Fruit fly (Drosophila melanogaster) whole organism, embryonic: ENCODE results near the gene Uch-L5R.

Experiments used
- Asciz ChIP-seq: fragments of 200-800 bp; sonication (Bioruptor generic); optimal IDR thresholded peaks from 2 replicates; lab custom pipeline; 2017; ENCODE audit warnings: missing biosample characterization, mild to moderate bottlenecking, missing genetic modification characterization, missing genetic modification reagents
- B-H1 ChIP-seq: fragments of 200-800 bp; sonication (Bioruptor generic); IDR thresholded peaks from 3 replicates; pipeline ENCODE4 v1.3.6; 2022; ENCODE audit warnings: missing biosample characterization, missing genetic modification characterization
- BEAF-32 ChIP-seq: fragments of 200-800 bp; sonication (Bioruptor generic); optimal IDR thresholded peaks from 3 replicates; lab custom pipeline; 2017; ENCODE audit warnings: missing biosample characterization, missing genetic modification characterization, mild to moderate bottlenecking, moderate library complexity, missing genetic modification reagents
- CG10979 ChIP-seq: fragments of 200-800 bp; sonication (Bioruptor generic); optimal IDR thresholded peaks from 2 replicates; lab custom pipeline; 2018; ENCODE audit warnings: missing biosample characterization, mild to moderate bottlenecking, missing genetic modification characterization, moderate library complexity
- CG14710 ChIP-seq: fragments of 200-800 bp; sonication (Bioruptor generic); optimal IDR thresholded peaks from 3 replicates; lab custom pipeline; 2019; ENCODE audit warnings: missing biosample characterization, mild to moderate bottlenecking, missing genetic modification characterization, moderate library complexity
- CG1529 ChIP-seq: fragments of 200-800 bp; sonication (Bioruptor generic); optimal IDR thresholded peaks from 3 replicates; lab custom pipeline; 2018; ENCODE audit warnings: missing biosample characterization, missing genetic modification characterization
- CG15601 ChIP-seq: fragments of 200-800 bp; sonication (Bioruptor generic); optimal IDR thresholded peaks from 3 replicates; lab custom pipeline; 2019; ENCODE audit warnings: missing biosample characterization, mild to moderate bottlenecking, missing genetic modification characterization, moderate library complexity
- CG1603 ChIP-seq: fragments of 200-800 bp; sonication (Bioruptor generic); optimal IDR thresholded peaks from 2 replicates; lab custom pipeline; 2019; ENCODE audit warnings: missing biosample characterization, mild to moderate bottlenecking, missing genetic modification characterization, moderate library complexity
- CG17568 ChIP-seq: fragments of 200-800 bp; sonication (Bioruptor generic); optimal IDR thresholded peaks from 2 replicates; lab custom pipeline; 2018; ENCODE audit warnings: missing biosample characterization, mild to moderate bottlenecking, missing genetic modification characterization, moderate library complexity
- CG2678 ChIP-seq: fragments of 200-800 bp; sonication (Bioruptor generic); optimal IDR thresholded peaks from 3 replicates; lab custom pipeline; 2019; ENCODE audit warnings: missing biosample characterization, mild to moderate bottlenecking, missing genetic modification characterization, moderate library complexity
- CG33213 ChIP-seq: fragments of 200-800 bp; sonication (Bioruptor generic); optimal IDR thresholded peaks from 3 replicates; lab custom pipeline; 2016; ENCODE audit warnings: missing biosample characterization, missing genetic modification characterization
- CG34224 ChIP-seq: fragments of 200-800 bp; sonication (Bioruptor generic); IDR thresholded peaks from 3 replicates; pipeline ENCODE4 v1.3.6; 2022; ENCODE audit warnings: missing biosample characterization, missing genetic modification characterization; ENCODE audit not compliant: partially characterized antibody
- CG4707 ChIP-seq: fragments of 200-800 bp; sonication (Bioruptor generic); optimal IDR thresholded peaks from 2 replicates; lab custom pipeline; 2018; ENCODE audit warnings: missing biosample characterization, mild to moderate bottlenecking, missing genetic modification characterization, moderate library complexity
- CG7745 ChIP-seq: fragments of 200-800 bp; sonication (Bioruptor generic); optimal IDR thresholded peaks from 2 replicates; lab custom pipeline; 2018; ENCODE audit warnings: missing biosample characterization, mild to moderate bottlenecking, missing genetic modification characterization, moderate library complexity
- CG7987 ChIP-seq: fragments of 200-800 bp; sonication (Bioruptor generic); optimal IDR thresholded peaks from 2 replicates; lab custom pipeline; 2018; ENCODE audit warnings: missing biosample characterization, mild to moderate bottlenecking, missing genetic modification characterization, moderate library complexity
- CG8281 ChIP-seq: fragments of 200-800 bp; sonication (Bioruptor generic); optimal IDR thresholded peaks from 2 replicates; lab custom pipeline; 2018; ENCODE audit warnings: missing biosample characterization, mild to moderate bottlenecking, missing genetic modification characterization, moderate library complexity
- CG9876 ChIP-seq: fragments of 200-800 bp; sonication (Bioruptor generic); optimal IDR thresholded peaks from 2 replicates; lab custom pipeline; 2016; ENCODE audit warnings: missing biosample characterization, missing genetic modification characterization
- CHES-1-like ChIP-seq: fragments of 200-800 bp; sonication (Bioruptor generic); optimal IDR thresholded peaks from 2 replicates; lab custom pipeline; 2016; ENCODE audit warnings: missing biosample characterization, missing genetic modification characterization
- D ChIP-seq, 2 experiments: fragments of 200-800 bp in 1 of 2; fragments of >200 bp in 1 of 2; sonication (Bioruptor generic) in 1 of 2; optimal IDR thresholded peaks; 2 replicates in 1 of 2; 3 replicates in 1 of 2; lab custom pipeline; 2017; ENCODE audit warnings: mild to moderate bottlenecking in 1 of 2, missing biosample characterization in 1 of 2, missing genetic modification characterization in 1 of 2, missing genetic modification reagents in 1 of 2
- D19A ChIP-seq: fragments of 200-800 bp; optimal IDR thresholded peaks from 3 replicates; lab custom pipeline; 2019; ENCODE audit warnings: missing biosample characterization, mild to moderate bottlenecking, missing genetic modification characterization, moderate library complexity
- Dip2 ChIP-seq: fragments of 200-800 bp; sonication (Bioruptor generic); IDR thresholded peaks from 2 replicates; pipeline ENCODE4 v1.3.6; 2022; ENCODE audit warnings: missing biosample characterization, missing genetic modification characterization
- Hmx ChIP-seq: fragments of 200-800 bp; sonication (Bioruptor generic); optimal IDR thresholded peaks from 2 replicates; lab custom pipeline; 2016; ENCODE audit warnings: missing biosample characterization, missing genetic modification characterization
- Hr39 ChIP-seq: fragments of >200 bp; optimal IDR thresholded peaks from 2 replicates; lab custom pipeline; 2017
- Lhr ChIP-seq: fragments of 200-800 bp; sonication (Bioruptor generic); optimal IDR thresholded peaks from 3 replicates; lab custom pipeline; 2017; ENCODE audit warnings: mild to moderate bottlenecking, missing biosample characterization, missing genetic modification reagents, missing genetic modification characterization
- Lim3 ChIP-seq: fragments of 200-800 bp; sonication (Bioruptor generic); IDR thresholded peaks from 2 replicates; pipeline ENCODE4 v1.3.6; 2022; ENCODE audit warnings: missing biosample characterization, missing genetic modification characterization
- Med ChIP-seq: fragments of 200-800 bp; sonication (Bioruptor generic); peaks from one replicate; lab custom pipeline; 2016; ENCODE audit warnings: missing biosample characterization, missing genetic modification characterization, mild to moderate bottlenecking, inconsistent platforms, moderate library complexity
- Meics ChIP-seq: fragments of 200-800 bp; sonication (Bioruptor generic); optimal IDR thresholded peaks from 2 replicates; lab custom pipeline; 2017; ENCODE audit warnings: missing biosample characterization, mild to moderate bottlenecking, missing genetic modification characterization
- NC2α ChIP-seq: fragments of 200-800 bp; sonication (Bioruptor generic); optimal IDR thresholded peaks from 2 replicates; lab custom pipeline; 2016; ENCODE audit warnings: missing biosample characterization, missing genetic modification characterization
- PHDP ChIP-seq: fragments of 200-800 bp; sonication (Bioruptor generic); optimal IDR thresholded peaks from 3 replicates; lab custom pipeline; 2018; ENCODE audit warnings: missing biosample characterization, mild to moderate bottlenecking, missing genetic modification characterization, moderate library complexity
- Sry-β ChIP-seq: fragments of 200-800 bp; sonication (Bioruptor generic); optimal IDR thresholded peaks from 2 replicates; lab custom pipeline; 2018; ENCODE audit warnings: missing biosample characterization, mild to moderate bottlenecking, missing genetic modification characterization, moderate library complexity
- Xrp1 ChIP-seq: fragments of 200-800 bp; sonication (Bioruptor generic); IDR thresholded peaks from 2 replicates; pipeline ENCODE4 v1.3.6; 2022; ENCODE audit warnings: missing biosample characterization, missing genetic modification characterization
- cato ChIP-seq: fragments of 200-800 bp; sonication (Bioruptor generic); optimal IDR thresholded peaks from 2 replicates; lab custom pipeline; 2016; ENCODE audit warnings: missing biosample characterization, missing genetic modification characterization, borderline replicate concordance
- cg ChIP-seq: fragments of 200-800 bp; sonication (Bioruptor generic); optimal IDR thresholded peaks from 3 replicates; lab custom pipeline; 2019; ENCODE audit warnings: missing biosample characterization, mild to moderate bottlenecking, missing genetic modification characterization, moderate library complexity
- chif ChIP-seq, 2 experiments: fragments of 200-800 bp; sonication (Bioruptor generic); optimal IDR thresholded peaks; 3 replicates each; lab custom pipeline; 2016; ENCODE audit warnings: missing biosample characterization in 2 of 2, missing genetic modification characterization in 2 of 2
- ci ChIP-seq: fragments of 200-800 bp; sonication (Bioruptor generic); IDR thresholded peaks from 3 replicates; pipeline ENCODE4 v1.3.6; 2022; ENCODE audit warnings: missing biosample characterization, missing genetic modification characterization
- da ChIP-seq: fragments of 200-800 bp; sonication (Bioruptor generic); optimal IDR thresholded peaks from 2 replicates; lab custom pipeline; 2016; ENCODE audit warnings: missing biosample characterization, missing genetic modification characterization
- dan ChIP-seq: fragments of 200-800 bp; sonication (Bioruptor generic); IDR thresholded peaks from 2 replicates; pipeline ENCODE4 v1.3.6; 2022; ENCODE audit warnings: missing biosample characterization, missing genetic modification characterization
- dysf ChIP-seq: fragments of 200-800 bp; sonication (Bioruptor generic); IDR thresholded peaks from 3 replicates; pipeline ENCODE4 v1.3.6; 2022; ENCODE audit warnings: missing biosample characterization, missing genetic modification characterization
- exex ChIP-seq: fragments of 200-800 bp; sonication (Bioruptor generic); optimal IDR thresholded peaks from 4 replicates; lab custom pipeline; 2018; ENCODE audit warnings: missing biosample characterization, mild to moderate bottlenecking, missing genetic modification characterization, moderate library complexity
- insv ChIP-seq, 2 experiments: fragments of 200-800 bp; sonication (Bioruptor generic); optimal IDR thresholded peaks; 3 replicates each; lab custom pipeline; 2016 to 2018; ENCODE audit warnings: missing biosample characterization in 2 of 2, missing genetic modification characterization in 2 of 2
- klu ChIP-seq: fragments of 200-800 bp; sonication (Bioruptor generic); IDR thresholded peaks from 2 replicates; pipeline ENCODE4 v1.3.6; 2022; ENCODE audit warnings: missing biosample characterization, missing genetic modification characterization
- lmd ChIP-seq: fragments of 200-800 bp; sonication (Bioruptor generic); IDR thresholded peaks from 2 replicates; pipeline ENCODE4 v1.3.6; 2022; ENCODE audit warnings: missing biosample characterization, missing genetic modification characterization
- lov ChIP-seq, 2 experiments: fragments of 200-800 bp in 1 of 2; fragments of >200 bp in 1 of 2; sonication (Bioruptor generic) in 1 of 2; IDR thresholded peaks in 1 of 2; optimal IDR thresholded peaks in 1 of 2; 2 replicates in 1 of 2; 3 replicates in 1 of 2; pipeline versions ENCODE4 v1.3.6 to Lab custom; 2017 to 2022; ENCODE audit warnings: missing biosample characterization in 1 of 2, missing genetic modification characterization in 1 of 2
- nau ChIP-seq: fragments of 200-800 bp; sonication (Bioruptor generic); optimal IDR thresholded peaks from 3 replicates; lab custom pipeline; 2017; ENCODE audit warnings: missing biosample characterization, mild to moderate bottlenecking, missing genetic modification characterization, missing genetic modification reagents
- nmo ChIP-seq: fragments of 200-800 bp; sonication (Bioruptor generic); optimal IDR thresholded peaks from 2 replicates; lab custom pipeline; 2018; ENCODE audit warnings: missing biosample characterization, mild to moderate bottlenecking, missing genetic modification characterization, moderate library complexity
- peb ChIP-seq: fragments of 200-800 bp; sonication (Bioruptor generic); IDR thresholded peaks from 2 replicates; pipeline ENCODE4 v1.3.6; 2022; ENCODE audit warnings: missing biosample characterization, missing genetic modification characterization
- phol ChIP-seq: fragments of 200-800 bp; sonication (Bioruptor generic); optimal IDR thresholded peaks from 3 replicates; lab custom pipeline; 2018; ENCODE audit warnings: missing biosample characterization, mild to moderate bottlenecking, missing genetic modification characterization, moderate library complexity
- ro ChIP-seq: fragments of 200-800 bp; sonication (Bioruptor generic); IDR thresholded peaks from 2 replicates; pipeline ENCODE4 v1.3.6; 2022; ENCODE audit warnings: missing biosample characterization, missing genetic modification characterization
- row ChIP-seq: fragments of 200-800 bp; sonication (Bioruptor generic); IDR thresholded peaks from 3 replicates; pipeline ENCODE4 v1.3.6; 2022; ENCODE audit warnings: missing biosample characterization, missing genetic modification characterization
- trem ChIP-seq: fragments of 200-800 bp; optimal IDR thresholded peaks from 3 replicates; lab custom pipeline; 2019; ENCODE audit warnings: missing biosample characterization, mild to moderate bottlenecking, missing genetic modification characterization, moderate library complexity

Gene Uch-L5R

DNA sequence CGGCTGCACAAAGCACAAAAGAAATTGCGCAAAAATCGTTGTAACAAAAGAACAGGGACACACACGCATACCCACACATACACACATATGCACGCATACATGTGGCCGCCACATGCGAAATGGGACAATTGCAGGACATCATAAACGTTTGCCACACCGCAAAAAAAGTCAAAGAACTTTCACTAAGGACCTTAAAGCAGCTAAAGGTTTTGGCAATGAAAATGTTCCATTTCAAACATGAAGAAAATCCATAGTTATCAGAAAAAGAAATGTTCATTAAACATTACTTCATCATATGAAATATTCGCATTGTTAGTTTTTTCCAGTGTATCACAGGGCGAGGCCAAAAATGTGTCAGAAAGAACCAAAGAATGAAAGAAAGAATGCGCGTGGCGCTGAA is 25.8 kb upstream of the Uch-L5R start (continued):
- peak; percentile 3 for TF ChIP-seq PHDP
- no peak for TF ChIP-seq Lhr (GFP tag; lab: Kevin White, UChicago)
- TF ChIP-seq ro (GFP tag; lab: Robert Waterston, UW) = no peak
- TF ChIP-seq nau = no peak
- peak; percentile 10 for TF ChIP-seq CG1603 (tag; lab: Kevin White, UChicago)
- no peak for TF ChIP-seq NC2α (GFP tag; lab: Kevin White, UChicago)
- TF ChIP-seq Dip2 (GFP tag; lab: Robert Waterston, UW) = no peak
- peak; percentile 6 for TF ChIP-seq Meics (GFP tag; lab: Kevin White, UChicago)
- no peak for TF ChIP-seq cg (GFP tag; lab: Kevin White, UChicago)
- no peak for TF ChIP-seq CG33213
- TF ChIP-seq peb (GFP tag; lab: Robert Waterston, UW) = no peak
- no peak for TF ChIP-seq B-H1 (GFP tag; lab: Robert Waterston, UW)
- no peak for TF ChIP-seq CG17568 (GFP tag; lab: Kevin White, UChicago)
- TF ChIP-seq Lim3 (GFP tag; lab: Robert Waterston, UW) = no peak
- peak; percentile 27; the same call in 1 of the 3 replicates for TF ChIP-seq row (GFP tag; lab: Robert Waterston, UW)
- peak; percentile 29 for TF ChIP-seq phol
- TF ChIP-seq ci (GFP tag; lab: Robert Waterston, UW) = no peak
- TF ChIP-seq nmo (GFP tag; lab: Kevin White, UChicago) = peak; percentile 13
- peak; percentile 3 for TF ChIP-seq D19A
- TF ChIP-seq CG1529 = no peak
- no peak for TF ChIP-seq chif (GFP tag; optimal IDR thresholded peaks at IDR 0.05; lab: Kevin White, UChicago)
- TF ChIP-seq cato (GFP tag; lab: Kevin White, UChicago) = no peak
- TF ChIP-seq lov (optimal IDR thresholded peaks at IDR 0.05; lab: Kevin White, UChicago) = no peak
- no peak for TF ChIP-seq lov (GFP tag; IDR thresholded peaks at IDR 0.05; lab: Robert Waterston, UW)
- no peak for TF ChIP-seq Hr39 (lab: Kevin White, UChicago)
- TF ChIP-seq insv (GFP tag; optimal IDR thresholded peaks at IDR 0.05; lab: Kevin White, UChicago) = no peak
- TF ChIP-seq exex (tag; lab: Kevin White, UChicago) = no peak
- no peak for TF ChIP-seq trem (tag; lab: Kevin White, UChicago)
- TF ChIP-seq CG7745 (tag; lab: Kevin White, UChicago) = no peak
- TF ChIP-seq BEAF-32 (GFP tag; lab: Kevin White, UChicago) = no peak
- TF ChIP-seq Med (GFP tag; lab: Kevin White, UChicago) = peak; percentile 67
- TF ChIP-seq da (GFP tag; lab: Kevin White, UChicago) = no peak
- TF ChIP-seq Sry-β = no peak
- TF ChIP-seq Xrp1 = peak; percentile 31; the same call in 1 of the 2 replicates
- peak; percentile 30 for TF ChIP-seq CG10979 (tag; lab: Kevin White, UChicago)
- no peak for TF ChIP-seq CG34224 (GFP tag; lab: Robert Waterston, UW)
- no peak for TF ChIP-seq D (optimal IDR thresholded peaks at IDR 0.05; lab: Kevin White, UChicago)
- TF ChIP-seq D (GFP tag; optimal IDR thresholded peaks at IDR 0.05; lab: Kevin White, UChicago) = no peak
- TF ChIP-seq dan (GFP tag; lab: Robert Waterston, UW) = no peak
- TF ChIP-seq CHES-1-like (GFP tag; lab: Kevin White, UChicago) = no peak
- peak; percentile 11 for TF ChIP-seq CG14710 (tag; lab: Kevin White, UChicago)
- no peak for TF ChIP-seq CG4707
- no peak for TF ChIP-seq CG15601 (tag; lab: Kevin White, UChicago)
- TF ChIP-seq CG2678 (tag; lab: Kevin White, UChicago) = peak; percentile 50
- TF ChIP-seq Asciz (GFP tag; lab: Kevin White, UChicago) = no peak
- no peak for TF ChIP-seq CG8281 (tag; lab: Kevin White, UChicago)
- TF ChIP-seq klu (GFP tag; lab: Robert Waterston, UW) = no peak
- no peak for TF ChIP-seq lmd
- TF ChIP-seq Hmx (GFP tag; lab: Kevin White, UChicago) = no peak
- TF ChIP-seq CG7987 = no peak
- TF ChIP-seq dysf (GFP tag; lab: Robert Waterston, UW) = 0 out of 3 replicates have a peak, but pooled peaks have one; percentile 37
- TF ChIP-seq CG9876 (GFP tag; lab: Kevin White, UChicago) = no peak
